Worm (Caenorhabditis elegans) whole organism, midembryonic: ENCODE data around the gene dmsr-15.

Experiments used
- cog-1 ChIP-seq: sonication (generic microtip); optimal IDR thresholded peaks from 2 replicates; lab custom pipeline; 2016; ENCODE audit warnings: missing genetic modification characterization, missing compliant biosample characterization
- flt-1 ChIP-seq: fragments of 200-800 bp; sonication (Bioruptor generic); IDR thresholded peaks from 2 replicates; pipeline ENCODE4 v1.3.6; 2022; ENCODE audit warnings: missing genetic modification characterization, missing compliant biosample characterization
- ref-1 ChIP-seq: fragments of 200-800 bp; sonication (Bioruptor generic); conservative IDR thresholded peaks from 2 replicates; pipeline ENCODE4 v1.3.6; 2022; ENCODE audit warnings: missing genetic modification reagents, missing genetic modification characterization, missing compliant biosample characterization
- tab-1 ChIP-seq: fragments of 200-800 bp; sonication (Bioruptor generic); IDR thresholded peaks from 2 replicates; pipeline ENCODE4 v1.3.6; 2022; ENCODE audit warnings: missing genetic modification characterization, missing compliant biosample characterization
- ztf-23 ChIP-seq: fragments of 200-800 bp; sonication (Bioruptor generic); IDR thresholded peaks from 2 replicates; pipeline ENCODE4 v1.3.6; 2022; ENCODE audit warnings: missing genetic modification reagents, missing genetic modification characterization, missing compliant biosample characterization
- ztf-29 ChIP-seq: fragments of 200-800 bp; sonication (Bioruptor generic); IDR thresholded peaks from 2 replicates; pipeline ENCODE4 v1.3.6; 2022; ENCODE audit warnings: missing genetic modification reagents, missing genetic modification characterization, missing compliant biosample characterization

DNA sequence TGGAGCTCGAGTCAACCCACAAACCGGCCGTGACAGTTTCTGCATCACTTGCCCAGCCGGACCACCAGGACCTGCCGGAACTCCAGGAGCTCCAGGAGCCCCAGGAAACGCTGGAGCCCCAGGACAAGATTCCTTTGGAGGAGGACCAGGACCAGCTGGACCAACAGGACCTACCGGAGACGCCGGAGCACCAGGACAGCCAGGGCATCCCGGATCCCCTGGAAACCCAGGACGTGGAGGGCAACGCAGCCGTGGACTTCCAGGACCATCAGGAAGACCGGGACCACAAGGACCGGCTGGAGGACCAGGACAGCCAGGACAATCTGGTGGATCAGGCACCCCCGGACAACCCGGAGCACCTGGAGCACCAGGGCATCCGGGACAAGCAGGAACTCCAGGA is 1.4 kb upstream of the dmsr-15 start:
- TF ChIP-seq ztf-29 (GFP tag; lab: Robert Waterston, UW) (no peak), tab-1 (no peak), flt-1 (GFP tag; lab: Robert Waterston, UW) (no peak), ztf-23 (GFP tag; lab: Robert Waterston, UW) (no peak), cog-1 (no peak), ref-1 (GFP tag; lab: Robert Waterston, UW) (no peak)
